Fruit fly (Drosophila melanogaster): ENCODE results near the gene Nf-YC.

Gene Nf-YC

DNA sequence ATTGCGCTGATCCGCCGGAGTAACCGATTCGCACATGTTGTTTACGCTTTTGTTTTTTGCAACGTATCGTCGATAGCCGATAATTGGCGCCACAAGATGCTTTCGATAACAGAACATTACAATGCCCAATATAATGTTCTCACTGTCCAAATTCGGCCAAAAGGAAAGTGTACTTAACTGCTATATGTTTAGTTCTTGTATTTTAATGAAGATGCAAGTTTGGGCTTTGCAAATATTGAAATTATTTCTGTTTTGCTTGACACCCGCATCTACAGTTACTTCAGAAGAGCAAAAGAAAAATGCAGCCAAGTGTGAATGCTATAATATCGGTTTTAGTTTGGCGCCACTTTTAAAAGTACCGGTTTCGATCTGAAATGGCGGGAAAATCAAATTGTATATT lies 31.9 kb upstream of the Nf-YC start:
- TF ChIP-seq CG3919 (GFP tag; optimal IDR thresholded peaks at IDR 0.05) (peak; percentile 93), OdsH (GFP tag; optimal IDR thresholded peaks at IDR 0.05) (peak; percentile 91), Ets21C (GFP tag; optimal IDR thresholded peaks at IDR 0.05) (peak; percentile 93), CG3032 (tag; optimal IDR thresholded peaks at IDR 0.05) (peak; percentile 94), CG8319 (GFP tag; optimal IDR thresholded peaks at IDR 0.05) (peak; percentile 88), spab (GFP tag; optimal IDR thresholded peaks at IDR 0.05) (peak; percentile 80), Eip75B (GFP tag; optimal IDR thresholded peaks at IDR 0.05) (peak; percentile 91), CG9139 (GFP tag; optimal IDR thresholded peaks at IDR 0.05) (peak; percentile 77), achi (GFP tag; optimal IDR thresholded peaks at IDR 0.05) (peak; percentile 86), CG6854 (GFP tag; optimal IDR thresholded peaks at IDR 0.05) (peak; percentile 78), salr (GFP tag; optimal IDR thresholded peaks at IDR 0.05) (peak; percentile 79 to 89), CG7368 (GFP tag; optimal IDR thresholded peaks at IDR 0.05) (peak; percentile 91), Hr4 (GFP tag; optimal IDR thresholded peaks at IDR 0.05) (peak; percentile 91), CG4318 (GFP tag; optimal IDR thresholded peaks at IDR 0.05) (peak; percentile 85), Sox15 (GFP tag; optimal IDR thresholded peaks at IDR 0.05) (peak; percentile 92), topi (GFP tag; optimal IDR thresholded peaks at IDR 0.05) (peak; percentile 95), CG10669 (GFP tag; optimal IDR thresholded peaks at IDR 0.05) (peak; percentile 93), fd85E (GFP tag; optimal IDR thresholded peaks at IDR 0.05) (peak; percentile 49), vri (GFP tag; optimal IDR thresholded peaks at IDR 0.05) (peak; percentile 84), dsx (GFP tag; optimal IDR thresholded peaks at IDR 0.05; ENCODE audit: poor library complexity, severe bottlenecking) (peak; percentile 88), Sox102F (GFP tag; optimal IDR thresholded peaks at IDR 0.05) (peak; percentile 90), CG16779 (tag; optimal IDR thresholded peaks at IDR 0.05) (peak; percentile 72), fkh (GFP tag; optimal IDR thresholded peaks at IDR 0.05) (peak; percentile 73), CG34406 (GFP tag; optimal IDR thresholded peaks at IDR 0.05) (peak; percentile 89), Hr39 (GFP tag; optimal IDR thresholded peaks at IDR 0.05) (peak; percentile 94), Ets96B (tag; optimal IDR thresholded peaks at IDR 0.05) (peak; percentile 92), CG6792 (GFP tag; optimal IDR thresholded peaks at IDR 0.05) (peak; percentile 88), Eip78C (GFP tag) (peak; percentile 96), CG11294 (GFP tag; IDR thresholded peaks at IDR 0.05) (peak; percentile 85), CG1621 (tag; optimal IDR thresholded peaks at IDR 0.05) (peak; percentile 95), Eip93F (GFP tag; optimal IDR thresholded peaks at IDR 0.05) (peak; percentile 63), CG31627 (GFP tag; optimal IDR thresholded peaks at IDR 0.05) (peak; percentile 95), dac (GFP tag; optimal IDR thresholded peaks at IDR 0.05) (peak; percentile 92), fd59A (GFP tag; optimal IDR thresholded peaks at IDR 0.05) (peak; percentile 85), lz (GFP tag; optimal IDR thresholded peaks at IDR 0.05) (peak; percentile 96), svp (GFP tag) (peak; percentile 97), Sox14 (GFP tag; optimal IDR thresholded peaks at IDR 0.05) (peak; percentile 96), CG11762 (GFP tag; optimal IDR thresholded peaks at IDR 0.05; ENCODE audit: insufficient read depth) (peak; percentile 83), Hr38 (GFP tag; optimal IDR thresholded peaks at IDR 0.05) (no peak), acj6 (GFP tag; optimal IDR thresholded peaks at IDR 0.05) (peak; percentile 93), Smox (GFP tag; optimal IDR thresholded peaks at IDR 0.05) (peak; percentile 92), CG6163 (GFP tag; IDR thresholded peaks at IDR 0.05) (peak; percentile 90), cyc (GFP tag; optimal IDR thresholded peaks at IDR 0.05) (peak; percentile 96), ss (GFP tag; optimal IDR thresholded peaks at IDR 0.05) (peak; percentile 79 to 91), Blimp-1 (GFP tag; optimal IDR thresholded peaks at IDR 0.05) (peak; percentile 76), CG6808 (GFP tag; optimal IDR thresholded peaks at IDR 0.05) (peak; percentile 90), esn (GFP tag; optimal IDR thresholded peaks at IDR 0.05) (peak; percentile 93), Met (GFP tag; optimal IDR thresholded peaks at IDR 0.05) (peak; percentile 94), pdm3 (GFP tag; optimal IDR thresholded peaks at IDR 0.05) (peak; percentile 95), CG8119 (GFP tag; IDR thresholded peaks at IDR 0.05) (peak; percentile 87), net (GFP tag; optimal IDR thresholded peaks at IDR 0.05) (peak; percentile 91), CG15336 (GFP tag; IDR thresholded peaks at IDR 0.05) (peak; percentile 84)
